Fruit fly (Drosophila melanogaster) whole organism, embryonic: ENCODE measurements around the gene dod.

Source experiments
- Antp ChIP-seq: fragments of 200-800 bp; sonication (Bioruptor generic); optimal IDR thresholded peaks from 3 replicates; lab custom pipeline; 2016; ENCODE audit warnings: missing biosample characterization, missing genetic modification characterization
- BEAF-32 ChIP-seq: fragments of 200-800 bp; sonication (Bioruptor generic); optimal IDR thresholded peaks from 3 replicates; lab custom pipeline; 2017; ENCODE audit warnings: missing biosample characterization, missing genetic modification characterization, mild to moderate bottlenecking, moderate library complexity, missing genetic modification reagents
- CG12219 ChIP-seq: fragments of 200-800 bp; sonication (Bioruptor generic); optimal IDR thresholded peaks from 3 replicates; lab custom pipeline; 2018; ENCODE audit warnings: missing biosample characterization, mild to moderate bottlenecking, missing genetic modification characterization
- CG13424 ChIP-seq: fragments of 200-800 bp; sonication (Bioruptor generic); optimal IDR thresholded peaks from 2 replicates; lab custom pipeline; 2019; ENCODE audit warnings: missing biosample characterization, mild to moderate bottlenecking, missing genetic modification characterization, moderate library complexity
- CG15011 ChIP-seq: fragments of 200-800 bp; sonication (Bioruptor generic); optimal IDR thresholded peaks from 3 replicates; lab custom pipeline; 2018; ENCODE audit warnings: missing biosample characterization, mild to moderate bottlenecking, missing genetic modification characterization
- CG16863 ChIP-seq: fragments of 200-800 bp; sonication (Bioruptor generic); optimal IDR thresholded peaks from 3 replicates; lab custom pipeline; 2016; ENCODE audit warnings: missing biosample characterization, missing genetic modification characterization
- CG17612 ChIP-seq: fragments of 200-800 bp; sonication (Bioruptor generic); IDR thresholded peaks from 2 replicates; pipeline ENCODE4 v1.3.6; 2022; ENCODE audit warnings: missing biosample characterization, missing genetic modification characterization
- CG2129 ChIP-seq: fragments of 200-800 bp; sonication (Bioruptor generic); IDR thresholded peaks from 2 replicates; pipeline ENCODE4 v1.3.6; 2022; ENCODE audit warnings: missing biosample characterization, missing genetic modification characterization; ENCODE audit not compliant: partially characterized antibody
- CG2199 ChIP-seq: fragments of 200-800 bp; sonication (Bioruptor generic); IDR thresholded peaks from 3 replicates; pipeline ENCODE4 v1.3.6; 2022; ENCODE audit warnings: missing biosample characterization, missing genetic modification characterization
- CG2712 ChIP-seq: fragments of 200-800 bp; optimal IDR thresholded peaks from 3 replicates; lab custom pipeline; 2019; ENCODE audit warnings: missing biosample characterization, mild to moderate bottlenecking, missing genetic modification characterization, moderate library complexity
- CG3065 ChIP-seq: fragments of 200-800 bp; sonication (Bioruptor generic); optimal IDR thresholded peaks from 2 replicates; lab custom pipeline; 2016; ENCODE audit warnings: missing biosample characterization, missing genetic modification characterization
- CG32772 ChIP-seq: fragments of 200-800 bp; sonication (Bioruptor generic); IDR thresholded peaks from 2 replicates; pipeline ENCODE4 v1.3.6; 2022; ENCODE audit warnings: missing biosample characterization, missing genetic modification characterization
- CG4360 ChIP-seq: fragments of 200-800 bp; sonication (Bioruptor generic); IDR thresholded peaks from 2 replicates; pipeline ENCODE4 v1.3.6; 2022; ENCODE audit warnings: missing biosample characterization, missing genetic modification characterization
- CG5953 ChIP-seq: fragments of 200-800 bp; sonication (Bioruptor generic); IDR thresholded peaks from 2 replicates; pipeline ENCODE4 v1.3.6; 2022; ENCODE audit warnings: missing biosample characterization, missing genetic modification characterization
- CG6175 ChIP-seq: fragments of 200-800 bp; sonication (Bioruptor generic); IDR thresholded peaks from 3 replicates; pipeline ENCODE4 v1.3.6; 2022; ENCODE audit warnings: missing biosample characterization, missing genetic modification characterization
- CG6854 ChIP-seq: fragments of 200-800 bp; sonication (Bioruptor generic); optimal IDR thresholded peaks from 3 replicates; lab custom pipeline; 2017; ENCODE audit warnings: missing biosample characterization, mild to moderate bottlenecking, missing genetic modification characterization
- CG7745 ChIP-seq: fragments of 200-800 bp; sonication (Bioruptor generic); optimal IDR thresholded peaks from 2 replicates; lab custom pipeline; 2018; ENCODE audit warnings: missing biosample characterization, mild to moderate bottlenecking, missing genetic modification characterization, moderate library complexity
- CG9876 ChIP-seq: fragments of 200-800 bp; sonication (Bioruptor generic); optimal IDR thresholded peaks from 2 replicates; lab custom pipeline; 2016; ENCODE audit warnings: missing biosample characterization, missing genetic modification characterization
- CG9932 ChIP-seq: fragments of 200-800 bp; sonication (Bioruptor generic); IDR thresholded peaks from 2 replicates; pipeline ENCODE4 v1.3.6; 2022; ENCODE audit warnings: missing biosample characterization, missing genetic modification characterization
- Chrac-16 ChIP-seq: fragments of 200-800 bp; sonication (Bioruptor generic); optimal IDR thresholded peaks from 3 replicates; lab custom pipeline; 2016; ENCODE audit warnings: missing biosample characterization, missing genetic modification characterization
- CoRest ChIP-seq: fragments of 200-800 bp; sonication (Bioruptor generic); optimal IDR thresholded peaks from 3 replicates; lab custom pipeline; 2018; ENCODE audit warnings: missing biosample characterization, mild to moderate bottlenecking, missing genetic modification characterization, moderate library complexity
- D ChIP-seq, 2 experiments: fragments of 200-800 bp in 1 of 2; fragments of >200 bp in 1 of 2; sonication (Bioruptor generic) in 1 of 2; optimal IDR thresholded peaks; 2 replicates in 1 of 2; 3 replicates in 1 of 2; lab custom pipeline; 2017; ENCODE audit warnings: mild to moderate bottlenecking in 1 of 2, missing biosample characterization in 1 of 2, missing genetic modification characterization in 1 of 2, missing genetic modification reagents in 1 of 2
- Dip2 ChIP-seq: fragments of 200-800 bp; sonication (Bioruptor generic); IDR thresholded peaks from 2 replicates; pipeline ENCODE4 v1.3.6; 2022; ENCODE audit warnings: missing biosample characterization, missing genetic modification characterization
- Dref ChIP-seq: fragments of 200-800 bp; sonication (Bioruptor generic); IDR thresholded peaks from 2 replicates; pipeline ENCODE4 v1.3.6; 2022; ENCODE audit warnings: missing biosample characterization, missing genetic modification characterization
- E2f2 ChIP-seq: fragments of 200-800 bp; sonication (Bioruptor generic); IDR thresholded peaks from 2 replicates; pipeline ENCODE4 v1.3.6; 2022; ENCODE audit warnings: missing biosample characterization, missing genetic modification characterization
- Ets65A ChIP-seq: fragments of 200-800 bp; sonication (Bioruptor generic); peaks from one replicate; lab custom pipeline; 2016; ENCODE audit warnings: missing biosample characterization, missing genetic modification characterization
- Hmx ChIP-seq: fragments of 200-800 bp; sonication (Bioruptor generic); optimal IDR thresholded peaks from 2 replicates; lab custom pipeline; 2016; ENCODE audit warnings: missing biosample characterization, missing genetic modification characterization
- Hr51 ChIP-seq, 2 experiments: fragments of 200-800 bp; sonication (Bioruptor generic); optimal IDR thresholded peaks; 2 replicates in 1 of 2; 3 replicates in 1 of 2; lab custom pipeline; 2016 to 2018; ENCODE audit warnings: missing biosample characterization in 2 of 2, missing genetic modification characterization in 2 of 2, mild to moderate bottlenecking in 1 of 2, moderate library complexity in 1 of 2
- Hr78 ChIP-seq, 2 experiments: fragments of 200-800 bp in 1 of 2; fragments of >200 bp in 1 of 2; sonication (Bioruptor generic) in 1 of 2; optimal IDR thresholded peaks; 2 replicates each; lab custom pipeline; 2017 to 2019; ENCODE audit warnings: missing biosample characterization in 2 of 2, missing genetic modification characterization in 2 of 2, mild to moderate bottlenecking in 1 of 2, moderate library complexity in 1 of 2
- Kr ChIP-seq: fragments of 200-800 bp; sonication (Bioruptor generic); optimal IDR thresholded peaks from 2 replicates; lab custom pipeline; 2017; ENCODE audit warnings: missing biosample characterization, mild to moderate bottlenecking, missing genetic modification characterization
- Med ChIP-seq: fragments of 200-800 bp; sonication (Bioruptor generic); peaks from one replicate; lab custom pipeline; 2016; ENCODE audit warnings: missing biosample characterization, missing genetic modification characterization, mild to moderate bottlenecking, inconsistent platforms, moderate library complexity
- Mrtf ChIP-seq: fragments of 200-800 bp; sonication (Bioruptor generic); IDR thresholded peaks from 3 replicates; pipeline ENCODE4 v1.3.6; 2022; ENCODE audit warnings: missing biosample characterization, missing genetic modification characterization
- Nf-YC ChIP-seq: fragments of 200-800 bp; optimal IDR thresholded peaks from 3 replicates; lab custom pipeline; 2019; ENCODE audit warnings: missing biosample characterization, mild to moderate bottlenecking, missing genetic modification characterization, moderate library complexity
- PHDP ChIP-seq: fragments of 200-800 bp; sonication (Bioruptor generic); optimal IDR thresholded peaks from 3 replicates; lab custom pipeline; 2018; ENCODE audit warnings: missing biosample characterization, mild to moderate bottlenecking, missing genetic modification characterization, moderate library complexity
- Ssrp ChIP-seq: fragments of 200-800 bp; sonication (Bioruptor generic); optimal IDR thresholded peaks from 2 replicates; lab custom pipeline; 2018; ENCODE audit warnings: missing biosample characterization, mild to moderate bottlenecking, missing genetic modification characterization, moderate library complexity
- abd-A ChIP-seq: fragments of 200-800 bp; sonication (Bioruptor generic); optimal IDR thresholded peaks from 3 replicates; lab custom pipeline; 2019; ENCODE audit warnings: missing biosample characterization, mild to moderate bottlenecking, missing genetic modification characterization, moderate library complexity
- ato ChIP-seq: fragments of 200-800 bp; sonication (Bioruptor generic); IDR thresholded peaks from 2 replicates; pipeline ENCODE4 v1.3.6; 2022; ENCODE audit warnings: missing biosample characterization, missing genetic modification characterization; ENCODE audit not compliant: partially characterized antibody
- bab2 ChIP-seq: fragments of 200-800 bp; sonication (Bioruptor generic); optimal IDR thresholded peaks from 2 replicates; lab custom pipeline; 2016; ENCODE audit warnings: missing biosample characterization, missing genetic modification characterization
- crol ChIP-seq: fragments of 200-800 bp; sonication (Bioruptor generic); IDR thresholded peaks from 2 replicates; pipeline ENCODE4 v1.3.6; 2022; ENCODE audit warnings: missing biosample characterization, missing genetic modification characterization
- da ChIP-seq: fragments of 200-800 bp; sonication (Bioruptor generic); optimal IDR thresholded peaks from 2 replicates; lab custom pipeline; 2016; ENCODE audit warnings: missing biosample characterization, missing genetic modification characterization
- esg ChIP-seq: fragments of 200-800 bp; sonication (Bioruptor generic); conservative IDR thresholded peaks from 2 replicates; pipeline ENCODE4 v1.3.6; 2022; ENCODE audit warnings: missing biosample characterization, missing genetic modification characterization
- gfzf ChIP-seq: fragments of 200-800 bp; sonication (Bioruptor generic); optimal IDR thresholded peaks from 2 replicates; lab custom pipeline; 2016; ENCODE audit warnings: missing biosample characterization, mild to moderate bottlenecking, missing genetic modification characterization, moderate library complexity
- gro ChIP-seq: fragments of 200-800 bp; sonication (Bioruptor generic); optimal IDR thresholded peaks from 2 replicates; lab custom pipeline; 2016; ENCODE audit warnings: missing biosample characterization, missing genetic modification characterization
- gsb-n ChIP-seq: fragments of 200-800 bp; sonication (Bioruptor generic); optimal IDR thresholded peaks from 3 replicates; lab custom pipeline; 2018; ENCODE audit warnings: missing biosample characterization, mild to moderate bottlenecking, missing genetic modification characterization
- kay ChIP-seq: fragments of 200-800 bp; sonication (Bioruptor generic); optimal IDR thresholded peaks from 2 replicates; lab custom pipeline; 2016; ENCODE audit warnings: missing biosample characterization, missing genetic modification characterization
- lab ChIP-seq: fragments of 200-800 bp; sonication (Bioruptor generic); optimal IDR thresholded peaks from 3 replicates; lab custom pipeline; 2017; ENCODE audit warnings: missing biosample characterization, missing genetic modification characterization, mild to moderate bottlenecking, moderate library complexity, missing genetic modification reagents
- nau ChIP-seq: fragments of 200-800 bp; sonication (Bioruptor generic); optimal IDR thresholded peaks from 3 replicates; lab custom pipeline; 2017; ENCODE audit warnings: missing biosample characterization, mild to moderate bottlenecking, missing genetic modification characterization, missing genetic modification reagents
- pum ChIP-seq: fragments of 200-800 bp; sonication (Bioruptor generic); optimal IDR thresholded peaks from 2 replicates; lab custom pipeline; 2016; ENCODE audit warnings: missing biosample characterization, missing genetic modification characterization
- repo ChIP-seq: fragments of 200-800 bp; sonication (Bioruptor generic); optimal IDR thresholded peaks from 2 replicates; lab custom pipeline; 2016; ENCODE audit warnings: missing biosample characterization, missing genetic modification characterization
- sna ChIP-seq: fragments of 200-800 bp; sonication (Bioruptor generic); IDR thresholded peaks from 2 replicates; pipeline ENCODE4 v1.3.6; 2022; ENCODE audit warnings: missing biosample characterization, missing genetic modification characterization; ENCODE audit not compliant: partially characterized antibody
- unpg ChIP-seq: fragments of 200-800 bp; sonication (Bioruptor generic); optimal IDR thresholded peaks from 3 replicates; lab custom pipeline; 2018; ENCODE audit warnings: missing biosample characterization, mild to moderate bottlenecking, missing genetic modification characterization, moderate library complexity
- zf30C ChIP-seq: fragments of 200-800 bp; sonication (Bioruptor generic); optimal IDR thresholded peaks from 3 replicates; lab custom pipeline; 2018; ENCODE audit warnings: missing biosample characterization, mild to moderate bottlenecking, missing genetic modification characterization

The dod gene

dm6 chrX:21306485-21307142, 38.5 kb upstream of the dod start, which contains the start of gene Abca3 (continued):
- TF ChIP-seq CG7745 (tag; lab: Kevin White, UChicago) (no peak), CG9876 (GFP tag; lab: Kevin White, UChicago) (no peak), nau (GFP tag; lab: Kevin White, UChicago) (no peak), Mrtf (GFP tag; lab: Robert Waterston, UW) (no peak), kay (GFP tag; lab: Kevin White, UChicago) (no peak), CoRest (peak; percentile 78), unpg (peak; percentile 65), Dref (GFP tag; lab: Robert Waterston, UW) (peak; percentile 69), CG2129 (GFP tag; lab: Robert Waterston, UW) (no peak), Hr51 (GFP tag; optimal IDR thresholded peaks at IDR 0.05; lab: Kevin White, UChicago) (peak in 1 of 2 experiments; percentile 8), BEAF-32 (GFP tag; lab: Kevin White, UChicago) (peak; percentile 37), da (GFP tag; lab: Kevin White, UChicago) (no peak), Ets65A (GFP tag; lab: Kevin White, UChicago) (peak; percentile 93), E2f2 (GFP tag; lab: Robert Waterston, UW) (peak; percentile 84), Med (GFP tag; lab: Kevin White, UChicago) (peak; percentile 88), CG17612 (GFP tag; lab: Robert Waterston, UW) (no peak), CG6854 (GFP tag; lab: Kevin White, UChicago) (no peak), bab2 (GFP tag; lab: Kevin White, UChicago) (peak; percentile 2), zf30C (no peak), gfzf (peak; percentile 48), CG12219 (GFP tag; lab: Kevin White, UChicago) (peak; percentile 48), repo (peak; percentile 49), Hmx (no peak), Chrac-16 (no peak), crol (no peak), Ssrp (tag; lab: Kevin White, UChicago) (peak; percentile 38), sna (no peak), D (optimal IDR thresholded peaks at IDR 0.05; lab: Kevin White, UChicago) (no peak), D (GFP tag; optimal IDR thresholded peaks at IDR 0.05; lab: Kevin White, UChicago) (peak; percentile 39), Antp (peak; percentile 53), Kr (GFP tag; lab: Kevin White, UChicago) (no peak), ato (GFP tag; lab: Robert Waterston, UW) (no peak), lab (peak; percentile 79), CG13424 (tag; lab: Kevin White, UChicago) (peak; percentile 78), CG9932 (GFP tag; lab: Robert Waterston, UW) (peak; percentile 78), Nf-YC (tag; lab: Kevin White, UChicago) (peak; percentile 73), Hr78 (GFP tag; optimal IDR thresholded peaks at IDR 0.05; lab: Kevin White, UChicago) (no peak), CG6175 (GFP tag; lab: Robert Waterston, UW) (no peak), CG5953 (GFP tag; lab: Robert Waterston, UW) (no peak)

dm6 chrX:21315852-21316251, 29.3 kb upstream of the dod start, which contains the start of gene Rpt6:
Gene Rpt6, plus strand, starts transcription at chrX:21316052.
- TF ChIP-seq CG32772 (GFP tag; lab: Robert Waterston, UW) = no peak
- peak; percentile 21 for TF ChIP-seq gro (GFP tag; lab: Kevin White, UChicago)
- TF ChIP-seq CG2199 = no peak
- no peak for TF ChIP-seq Dip2
- TF ChIP-seq CG15011 (GFP tag; lab: Kevin White, UChicago) = no peak
- peak; percentile 9 for TF ChIP-seq CG16863 (GFP tag; lab: Kevin White, UChicago)
- no peak for TF ChIP-seq CG4360 (GFP tag; lab: Robert Waterston, UW)
- TF ChIP-seq CG3065 (GFP tag; lab: Kevin White, UChicago) = no peak
- TF ChIP-seq gsb-n (tag; lab: Kevin White, UChicago) = no peak
- no peak for TF ChIP-seq esg (GFP tag; lab: Robert Waterston, UW)
- no peak for TF ChIP-seq abd-A (tag; lab: Kevin White, UChicago)
- TF ChIP-seq PHDP (tag; lab: Kevin White, UChicago) = no peak
- peak; percentile 26 for TF ChIP-seq CG2712 (tag; lab: Kevin White, UChicago)
- no peak for TF ChIP-seq pum (GFP tag; lab: Kevin White, UChicago)
